Worm (Caenorhabditis elegans) whole organism, early embryonic: ENCODE data around the gene rmh-2.

Experiments
- B0310.2 ChIP-seq: sonication (generic microtip); optimal IDR thresholded peaks from 2 replicates; lab custom pipeline; 2016; ENCODE audit warnings: mild to moderate bottlenecking, missing genetic modification characterization, missing compliant biosample characterization
- ama-1 ChIP-seq: fragments of 150-350 bp; optimal IDR thresholded peaks from 2 replicates; lab custom pipeline; 2014
- ceh-13 ChIP-seq: fragments of 200-800 bp; sonication (Bioruptor generic); optimal IDR thresholded peaks from 2 replicates; lab custom pipeline; 2018; ENCODE audit warnings: mild to moderate bottlenecking, missing genetic modification characterization, missing compliant biosample characterization
- ets-7 ChIP-seq: sonication (generic microtip); optimal IDR thresholded peaks from 2 replicates; lab custom pipeline; 2016; ENCODE audit warnings: missing genotype, missing genetic modification characterization, missing compliant biosample characterization
- flt-1 ChIP-seq: fragments of 200-800 bp; sonication (Bioruptor generic); IDR thresholded peaks from 2 replicates; pipeline ENCODE4 v1.3.6; 2022; ENCODE audit warnings: missing genetic modification characterization, missing compliant biosample characterization
- hmbx-1 ChIP-seq: sonication (generic microtip); optimal IDR thresholded peaks from 2 replicates; lab custom pipeline; 2016; ENCODE audit warnings: mild to moderate bottlenecking, missing genetic modification characterization, missing compliant biosample characterization
- hnd-1 ChIP-seq: sonication (generic microtip); optimal IDR thresholded peaks from 2 replicates; lab custom pipeline; 2016; ENCODE audit warnings: missing genetic modification characterization, missing compliant biosample characterization
- pes-1 ChIP-seq: fragments of 200-800 bp; sonication (Bioruptor generic); IDR thresholded peaks from 2 replicates; pipeline ENCODE4 v1.3.6; 2022; ENCODE audit warnings: missing genetic modification reagents, missing genetic modification characterization, missing compliant biosample characterization
- scrt-1 ChIP-seq: fragments of 200-800 bp; sonication (Bioruptor generic); IDR thresholded peaks from 2 replicates; pipeline ENCODE4 v1.3.6; 2022; ENCODE audit warnings: missing genetic modification characterization, missing compliant biosample characterization
- tbx-11 ChIP-seq: fragments of 200-800 bp; sonication (Bioruptor generic); IDR thresholded peaks from 2 replicates; pipeline ENCODE4 v1.3.6; 2022; ENCODE audit warnings: missing genetic modification characterization, missing compliant biosample characterization
- tbx-37 ChIP-seq: fragments of 200-800 bp; sonication (Bioruptor generic); conservative IDR thresholded peaks from 2 replicates; pipeline ENCODE4 v1.3.6; 2022; ENCODE audit warnings: missing genetic modification reagents, missing genetic modification characterization, missing compliant biosample characterization
- tra-4 ChIP-seq: sonication (generic microtip); optimal IDR thresholded peaks from 2 replicates; lab custom pipeline; 2017; ENCODE audit warnings: missing genetic modification characterization, missing compliant biosample characterization

ce11 chrV:9944093-9944492, 13.5 kb upstream of the rmh-2 start, which contains the start of gene sre-28:
- TF ChIP-seq tra-4 (tag; lab: Kevin White, UChicago) (no peak), hmbx-1 (no peak), ets-7 (tag; lab: Kevin White, UChicago) (no peak), pes-1 (GFP tag; lab: Robert Waterston, UW) (no peak), ama-1 (lab: Kevin White, UChicago) (no peak), hnd-1 (no peak), B0310.2 (tag; lab: Kevin White, UChicago) (no peak), ceh-13 (GFP tag; lab: Kevin White, UChicago) (no peak), flt-1 (no peak), tbx-11 (GFP tag; lab: Robert Waterston, UW) (no peak), scrt-1 (no peak), tbx-37 (no peak)
